Worm (Caenorhabditis elegans): ENCODE results near the gene srr-10.

DNA sequence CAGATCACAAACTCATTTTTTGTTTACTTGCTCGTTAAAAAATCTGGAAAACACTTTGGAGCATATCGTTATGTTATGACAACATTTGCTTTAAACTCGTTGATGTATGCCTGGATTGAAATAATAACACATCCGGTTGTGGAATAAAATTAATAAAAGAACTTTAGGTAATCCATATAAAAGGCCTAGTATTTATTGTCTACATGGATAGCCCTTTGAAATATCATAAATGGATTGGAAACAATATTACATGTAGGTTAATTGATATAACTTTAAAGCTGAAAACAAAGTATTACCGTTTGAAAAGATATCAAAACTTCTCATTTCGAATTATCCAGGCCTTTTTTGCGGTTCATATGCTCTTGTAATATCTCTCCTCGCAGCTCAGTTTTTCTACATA is 44.8 kb upstream of the srr-10 start:
- TF ChIP-seq snpc-4 (tag; optimal IDR thresholded peaks at IDR 0.05) (no peak), nhr-25 (tag; optimal IDR thresholded peaks at IDR 0.05) (no peak), ztf-11 (tag; optimal IDR thresholded peaks at IDR 0.05) (no peak), ceh-16 (tag; optimal IDR thresholded peaks at IDR 0.05) (no peak), fos-1 (tag; optimal IDR thresholded peaks at IDR 0.05) (no peak), nhr-12 (tag; optimal IDR thresholded peaks at IDR 0.05) (no peak), unc-62 (GFP tag; optimal IDR thresholded peaks at IDR 0.05) (no peak)

All from whole organism, L2 larva.